Worm (Caenorhabditis elegans) whole organism, midembryonic: ENCODE measurements around the gene T14G12.11.

Source experiments
- cog-1 ChIP-seq: sonication (generic microtip); optimal IDR thresholded peaks from 2 replicates; lab custom pipeline; 2016; ENCODE audit warnings: missing genetic modification characterization, missing compliant biosample characterization
- flt-1 ChIP-seq: fragments of 200-800 bp; sonication (Bioruptor generic); IDR thresholded peaks from 2 replicates; pipeline ENCODE4 v1.3.6; 2022; ENCODE audit warnings: missing genetic modification characterization, missing compliant biosample characterization
- klf-2 ChIP-seq: fragments of 200-800 bp; sonication (Bioruptor generic); conservative IDR thresholded peaks from 2 replicates; pipeline ENCODE4 v1.3.6; 2022; ENCODE audit warnings: missing genetic modification reagents, missing genetic modification characterization, missing compliant biosample characterization
- ref-1 ChIP-seq: fragments of 200-800 bp; sonication (Bioruptor generic); conservative IDR thresholded peaks from 2 replicates; pipeline ENCODE4 v1.3.6; 2022; ENCODE audit warnings: missing genetic modification reagents, missing genetic modification characterization, missing compliant biosample characterization
- tab-1 ChIP-seq: fragments of 200-800 bp; sonication (Bioruptor generic); IDR thresholded peaks from 2 replicates; pipeline ENCODE4 v1.3.6; 2022; ENCODE audit warnings: missing genetic modification characterization, missing compliant biosample characterization

DNA sequence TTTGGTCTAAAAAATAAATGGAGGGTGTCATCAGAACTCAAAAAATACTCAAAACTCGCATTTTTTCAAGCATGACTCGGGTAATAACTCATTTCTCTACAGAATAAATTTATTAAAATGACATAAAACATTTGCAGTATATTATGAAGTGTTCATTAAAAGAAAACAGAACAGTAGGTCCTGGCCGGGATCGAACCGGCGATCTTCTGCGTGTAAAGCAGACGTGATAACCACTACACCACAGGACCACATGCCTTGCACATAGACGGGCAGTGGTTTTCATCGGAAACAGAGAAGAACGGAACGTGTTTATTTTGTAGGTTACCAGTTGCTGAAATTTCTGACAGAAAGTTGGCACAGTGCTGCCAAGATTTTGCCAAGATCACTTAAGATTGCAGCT, 31.0 kb upstream of the T14G12.11 start:
- no peak for TF ChIP-seq tab-1 (GFP tag; lab: Robert Waterston, UW)
- no peak for TF ChIP-seq cog-1 (tag; lab: Kevin White, UChicago)
- no peak for TF ChIP-seq flt-1 (GFP tag; lab: Robert Waterston, UW)
- TF ChIP-seq klf-2 (GFP tag; lab: Robert Waterston, UW): no peak
- TF ChIP-seq ref-1: no peak
